Worm (Caenorhabditis elegans) whole organism, mixed stage, embryonic: ENCODE data around the gene T01C8.2.

Source experiments
- bed-3 ChIP-seq: fragments of 200-800 bp; sonication (Bioruptor generic); optimal IDR thresholded peaks from 3 replicates; lab custom pipeline; 2018; ENCODE audit warnings: mild to moderate bottlenecking, missing genetic modification characterization, moderate library complexity, missing compliant biosample characterization
- blmp-1 ChIP-seq: fragments of 150-350 bp; optimal IDR thresholded peaks from 2 replicates; lab custom pipeline; 2014; ENCODE audit warnings: missing biosample characterization, missing genetic modification characterization
- lsy-2 ChIP-seq: fragments of 150-350 bp; optimal IDR thresholded peaks from 2 replicates; lab custom pipeline; 2014; ENCODE audit warnings: missing biosample characterization, missing genetic modification characterization
- nhr-76 ChIP-seq: sonication (generic microtip); optimal IDR thresholded peaks from 2 replicates; lab custom pipeline; 2017; ENCODE audit warnings: missing biosample characterization, missing genetic modification characterization
- pha-4 ChIP-seq: fragments of 150-350 bp; optimal IDR thresholded peaks from 2 replicates; lab custom pipeline; 2018; ENCODE audit warnings: missing biosample characterization, missing genetic modification reagents, missing genetic modification characterization
- snpc-4 ChIP-seq: fragments of 150-350 bp; optimal IDR thresholded peaks from 2 replicates; lab custom pipeline; 2014; ENCODE audit warnings: missing biosample characterization, missing genetic modification characterization
- ztf-11 ChIP-seq: fragments of 150-350 bp; optimal IDR thresholded peaks from 2 replicates; lab custom pipeline; 2014; ENCODE audit warnings: missing biosample characterization, missing genetic modification characterization

DNA sequence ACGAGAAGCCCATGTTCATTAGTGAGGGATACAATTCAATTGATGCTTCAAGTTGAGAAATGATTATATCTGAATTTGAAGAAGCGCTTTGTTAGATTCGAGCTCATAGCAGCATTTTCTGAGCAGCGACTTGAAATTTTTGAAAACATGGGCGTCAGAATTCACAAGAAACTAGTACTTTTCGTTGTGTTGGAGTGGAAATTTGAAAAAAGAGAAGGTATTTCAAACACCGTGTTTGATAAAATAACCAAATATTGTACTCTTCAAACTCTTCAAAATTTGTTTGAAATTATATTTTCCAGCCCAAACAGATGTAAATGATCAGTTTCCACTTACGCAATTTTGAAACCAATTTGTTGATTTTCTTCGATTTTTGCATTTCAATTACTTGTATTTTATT, 41.3 kb upstream of the T01C8.2 start, which contains the start of gene C10E2.2:
- no peak for TF ChIP-seq nhr-76 (tag; lab: Kevin White, UChicago)
- TF ChIP-seq bed-3 (GFP tag; lab: Kevin White, UChicago): no peak
- TF ChIP-seq ztf-11 (tag; lab: Kevin White, UChicago): no peak
- TF ChIP-seq pha-4: no peak
- TF ChIP-seq snpc-4 (tag; lab: Kevin White, UChicago): no peak
- TF ChIP-seq lsy-2 (tag; lab: Kevin White, UChicago): no peak
- TF ChIP-seq blmp-1 (tag; lab: Kevin White, UChicago): no peak
